Worm (Caenorhabditis elegans) whole organism, L3 larva: ENCODE results near the gene srt-47.
"Not testable (repeated sequence)": the region's sequence is repeated elsewhere in the genome, so short reads cannot be mapped to it uniquely, and the experiment has no call there.

Source experiments
- ZK546.5 ChIP-seq: sonication (generic microtip); optimal IDR thresholded peaks from 2 replicates; lab custom pipeline; 2017; ENCODE audit warnings: missing biosample characterization, missing genetic modification characterization
- aly-2 ChIP-seq: fragments of 150-350 bp; optimal IDR thresholded peaks from 2 replicates; lab custom pipeline; 2014; ENCODE audit warnings: missing biosample characterization, missing genetic modification characterization
- fos-1 ChIP-seq: fragments of 150-350 bp; optimal IDR thresholded peaks from 2 replicates; lab custom pipeline; 2014; ENCODE audit warnings: missing biosample characterization, missing genetic modification characterization
- nhr-25 ChIP-seq: sonication (generic microtip); optimal IDR thresholded peaks from 2 replicates; lab custom pipeline; 2017; ENCODE audit warnings: missing biosample characterization, missing genetic modification characterization
- pqm-1 ChIP-seq: fragments of 150-350 bp; optimal IDR thresholded peaks from 2 replicates; lab custom pipeline; 2017; ENCODE audit warnings: missing biosample characterization, missing genetic modification characterization, inconsistent platforms

DNA sequence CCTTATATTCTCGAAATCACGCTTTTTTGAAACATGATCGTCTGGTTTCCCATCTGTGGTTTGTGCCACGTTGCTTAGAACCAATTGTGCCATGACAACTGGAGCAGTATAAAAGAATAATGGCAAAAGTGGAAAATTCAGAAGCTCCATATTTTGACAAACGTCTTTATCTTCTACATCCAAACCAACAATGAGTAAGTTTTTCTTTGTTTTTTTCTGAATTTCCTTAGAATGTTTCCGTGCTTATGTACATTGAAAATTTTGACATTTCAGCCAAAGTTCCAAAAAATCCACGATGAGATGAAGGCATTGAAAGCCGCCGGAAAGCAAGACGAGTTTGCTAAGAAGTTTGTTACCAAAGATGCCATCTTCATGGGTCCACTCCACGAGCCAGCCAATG is 46.7 kb downstream of the srt-47 start, which contains the start of gene Y41E3.6:
- TF ChIP-seq aly-2 (tag; lab: Kevin White, UChicago); pqm-1 (tag; lab: Kevin White, UChicago); ZK546.5 (tag; lab: Kevin White, UChicago); fos-1 (tag; lab: Kevin White, UChicago); nhr-25: not testable (repeated sequence)
